Worm (Caenorhabditis elegans) whole organism, L3 larva: Measurements from ENCODE around the gene scl-9.

Experiments used
- elt-3 ChIP-seq, 3 experiments: fragments of 150-350 bp in 1 of 3; sonication (generic microtip) in 2 of 3; optimal IDR thresholded peaks; 2 replicates in 2 of 3; 4 replicates in 1 of 3; lab custom pipeline; 2014 to 2017; ENCODE audit warnings: missing biosample characterization in 3 of 3, missing genetic modification characterization in 3 of 3
- jun-1 ChIP-seq: fragments of 150-350 bp; optimal IDR thresholded peaks from 2 replicates; lab custom pipeline; 2014; ENCODE audit warnings: missing biosample characterization, missing genetic modification reagents, missing genetic modification characterization
- nhr-11 ChIP-seq: fragments of 150-350 bp; optimal IDR thresholded peaks from 2 replicates; lab custom pipeline; 2014; ENCODE audit warnings: missing biosample characterization, missing genetic modification characterization
- tbx-2 ChIP-seq: sonication (generic microtip); optimal IDR thresholded peaks from 2 replicates; lab custom pipeline; 2016; ENCODE audit warnings: mild to moderate bottlenecking, missing genetic modification characterization, missing compliant biosample characterization
- zag-1 ChIP-seq: fragments of 150-350 bp; optimal IDR thresholded peaks from 2 replicates; lab custom pipeline; 2014; ENCODE audit warnings: missing biosample characterization, missing genetic modification characterization

ce11 chrIV:13067200-13067599 is 20.3 kb downstream of the scl-9 start, which contains the start of gene col-131:
- no peak for TF ChIP-seq jun-1 (tag; lab: Kevin White, UChicago)
- TF ChIP-seq tbx-2: no peak
- no peak for TF ChIP-seq elt-3 (tag; optimal IDR thresholded peaks at IDR 0.05; lab: Kevin White, UChicago)
- no peak for TF ChIP-seq zag-1 (tag; lab: Kevin White, UChicago)
- TF ChIP-seq nhr-11: no peak
